Worm (Caenorhabditis elegans) whole organism, midembryonic: Measurements from ENCODE around the gene gdi-1.

Experiments
- cog-1 ChIP-seq: sonication (generic microtip); optimal IDR thresholded peaks from 2 replicates; lab custom pipeline; 2016; ENCODE audit warnings: missing genetic modification characterization, missing compliant biosample characterization
- flt-1 ChIP-seq: fragments of 200-800 bp; sonication (Bioruptor generic); IDR thresholded peaks from 2 replicates; pipeline ENCODE4 v1.3.6; 2022; ENCODE audit warnings: missing genetic modification characterization, missing compliant biosample characterization
- ztf-29 ChIP-seq: fragments of 200-800 bp; sonication (Bioruptor generic); IDR thresholded peaks from 2 replicates; pipeline ENCODE4 v1.3.6; 2022; ENCODE audit warnings: missing genetic modification reagents, missing genetic modification characterization, missing compliant biosample characterization

- TF ChIP-seq ztf-29 (GFP tag; lab: Robert Waterston, UW) = no peak
- TF ChIP-seq flt-1 (GFP tag; lab: Robert Waterston, UW) = no peak
- TF ChIP-seq cog-1 (tag; lab: Kevin White, UChicago) = no peak
Observed at ce11 chrIV:14781537-14781936, 11.2 kb downstream of the gdi-1 start, which contains the start of gene Y57G11C.8.
